Fruit fly (Drosophila melanogaster): Measurements from ENCODE around the gene CG12541.

- TF ChIP-seq CG1621 (tag; optimal IDR thresholded peaks at IDR 0.05) (no peak), CG8632 (GFP tag; optimal IDR thresholded peaks at IDR 0.05) (no peak), Hr39 (GFP tag; optimal IDR thresholded peaks at IDR 0.05) (no peak)
These were observed 16.6 kb upstream of the CG12541 start for dm6 chrX:7082407-7082806.
